Fruit fly (Drosophila melanogaster) whole organism, embryonic: Measurements from ENCODE around the gene CG14613.

ENCODE experiments used
- ATbp ChIP-seq: fragments of 200-800 bp; sonication (Bioruptor generic); optimal IDR thresholded peaks from 2 replicates; lab custom pipeline; 2017; ENCODE audit warnings: missing biosample characterization, mild to moderate bottlenecking, missing genetic modification characterization, missing genetic modification reagents
- Abd-B ChIP-seq: fragments of 200-800 bp; sonication (Bioruptor generic); optimal IDR thresholded peaks from 2 replicates; lab custom pipeline; 2018; ENCODE audit warnings: missing biosample characterization, mild to moderate bottlenecking, missing genetic modification characterization, moderate library complexity
- CG10543 ChIP-seq: fragments of 200-800 bp; sonication (Bioruptor generic); optimal IDR thresholded peaks from 3 replicates; lab custom pipeline; 2017; ENCODE audit warnings: missing biosample characterization, mild to moderate bottlenecking, missing genetic modification characterization, moderate library complexity
- CG13775 ChIP-seq: fragments of 200-800 bp; sonication (Bioruptor generic); optimal IDR thresholded peaks from 3 replicates; lab custom pipeline; 2017; ENCODE audit warnings: missing biosample characterization, mild to moderate bottlenecking, missing genetic modification characterization
- CG15011 ChIP-seq: fragments of 200-800 bp; sonication (Bioruptor generic); optimal IDR thresholded peaks from 3 replicates; lab custom pipeline; 2018; ENCODE audit warnings: missing biosample characterization, mild to moderate bottlenecking, missing genetic modification characterization
- CG15479 ChIP-seq: fragments of 200-800 bp; sonication (Bioruptor generic); optimal IDR thresholded peaks from 3 replicates; lab custom pipeline; 2019; ENCODE audit warnings: missing biosample characterization, mild to moderate bottlenecking, missing genetic modification characterization, moderate library complexity
- CG1602 ChIP-seq: fragments of 200-800 bp; sonication (Bioruptor generic); optimal IDR thresholded peaks from 3 replicates; lab custom pipeline; 2016; ENCODE audit warnings: missing biosample characterization, missing genetic modification characterization
- CG2875 ChIP-seq: fragments of 200-800 bp; sonication (Bioruptor generic); optimal IDR thresholded peaks from 2 replicates; lab custom pipeline; 2017; ENCODE audit warnings: missing biosample characterization, mild to moderate bottlenecking, missing genetic modification characterization, missing genetic modification reagents
- CG2889 ChIP-seq: fragments of 200-800 bp; sonication (Bioruptor generic); IDR thresholded peaks from 3 replicates; pipeline ENCODE4 v1.3.6; 2022; ENCODE audit warnings: missing biosample characterization, missing genetic modification characterization
- CG32772 ChIP-seq: fragments of 200-800 bp; sonication (Bioruptor generic); IDR thresholded peaks from 2 replicates; pipeline ENCODE4 v1.3.6; 2022; ENCODE audit warnings: missing biosample characterization, missing genetic modification characterization
- CG34224 ChIP-seq: fragments of 200-800 bp; sonication (Bioruptor generic); IDR thresholded peaks from 3 replicates; pipeline ENCODE4 v1.3.6; 2022; ENCODE audit warnings: missing biosample characterization, missing genetic modification characterization; ENCODE audit not compliant: partially characterized antibody
- CG4424 ChIP-seq: fragments of 200-800 bp; sonication (Bioruptor generic); optimal IDR thresholded peaks from 3 replicates; lab custom pipeline; 2016; ENCODE audit warnings: missing biosample characterization, missing genetic modification characterization
- CG6254 ChIP-seq: fragments of 200-800 bp; sonication (Bioruptor generic); optimal IDR thresholded peaks from 3 replicates; lab custom pipeline; 2017; ENCODE audit warnings: mild to moderate bottlenecking, missing biosample characterization, missing genetic modification reagents, missing genetic modification characterization
- CG6272 ChIP-seq: fragments of 200-800 bp; sonication (Bioruptor generic); IDR thresholded peaks from 2 replicates; pipeline ENCODE4 v1.3.6; 2022; ENCODE audit warnings: missing biosample characterization, missing genetic modification characterization
- CG6689 ChIP-seq: fragments of 200-800 bp; sonication (Bioruptor generic); IDR thresholded peaks from 2 replicates; pipeline ENCODE4 v1.3.6; 2022; ENCODE audit warnings: missing biosample characterization, missing genetic modification characterization
- CG8290 ChIP-seq, 3 experiments: fragments of 200-800 bp; sonication (Bioruptor generic); optimal IDR thresholded peaks; 2 replicates each; lab custom pipeline; 2016 to 2019; ENCODE audit warnings: missing biosample characterization in 3 of 3, missing genetic modification characterization in 3 of 3, mild to moderate bottlenecking in 2 of 3, moderate library complexity in 1 of 3
- Dfd ChIP-seq, 2 experiments: fragments of >200 bp; optimal IDR thresholded peaks; 2 replicates each; lab custom pipeline; 2017; ENCODE audit warnings: missing biosample characterization in 2 of 2, missing genetic modification characterization in 2 of 2
- Hsf ChIP-seq: fragments of 200-800 bp; sonication (Bioruptor generic); optimal IDR thresholded peaks from 3 replicates; lab custom pipeline; 2016; ENCODE audit warnings: missing biosample characterization, missing genetic modification characterization
- Meics ChIP-seq: fragments of 200-800 bp; sonication (Bioruptor generic); optimal IDR thresholded peaks from 2 replicates; lab custom pipeline; 2017; ENCODE audit warnings: missing biosample characterization, mild to moderate bottlenecking, missing genetic modification characterization
- Nf-YC ChIP-seq: fragments of 200-800 bp; optimal IDR thresholded peaks from 3 replicates; lab custom pipeline; 2019; ENCODE audit warnings: missing biosample characterization, mild to moderate bottlenecking, missing genetic modification characterization, moderate library complexity
- NfI ChIP-seq: fragments of 200-800 bp; sonication (Bioruptor generic); optimal IDR thresholded peaks from 3 replicates; lab custom pipeline; 2018; ENCODE audit warnings: missing biosample characterization, mild to moderate bottlenecking, missing genetic modification characterization, moderate library complexity
- bsh ChIP-seq, 2 experiments: fragments of 200-800 bp; sonication (Bioruptor generic); optimal IDR thresholded peaks; 2 replicates each; lab custom pipeline; 2017 to 2018; ENCODE audit warnings: mild to moderate bottlenecking in 2 of 2, missing biosample characterization in 2 of 2, missing genetic modification characterization in 2 of 2, moderate library complexity in 1 of 2
- cg ChIP-seq: fragments of 200-800 bp; sonication (Bioruptor generic); optimal IDR thresholded peaks from 3 replicates; lab custom pipeline; 2019; ENCODE audit warnings: missing biosample characterization, mild to moderate bottlenecking, missing genetic modification characterization, moderate library complexity
- disco-r ChIP-seq: fragments of 200-800 bp; sonication (Bioruptor generic); optimal IDR thresholded peaks from 2 replicates; lab custom pipeline; 2016; ENCODE audit warnings: missing biosample characterization, missing genetic modification characterization
- eyg ChIP-seq: fragments of 200-800 bp; sonication (Bioruptor generic); optimal IDR thresholded peaks from 3 replicates; lab custom pipeline; 2016; ENCODE audit warnings: missing biosample characterization, missing genetic modification characterization
- fd102C ChIP-seq: fragments of 200-800 bp; sonication (Bioruptor generic); optimal IDR thresholded peaks from 2 replicates; lab custom pipeline; 2018; ENCODE audit warnings: missing biosample characterization, mild to moderate bottlenecking, missing genetic modification characterization, moderate library complexity
- fd3F ChIP-seq: fragments of 200-800 bp; sonication (Bioruptor generic); optimal IDR thresholded peaks from 2 replicates; lab custom pipeline; 2018; ENCODE audit warnings: missing biosample characterization, mild to moderate bottlenecking, missing genetic modification characterization, moderate library complexity
- fd96Cb ChIP-seq: fragments of 200-800 bp; sonication (Bioruptor generic); optimal IDR thresholded peaks from 2 replicates; lab custom pipeline; 2018; ENCODE audit warnings: missing biosample characterization, mild to moderate bottlenecking, missing genetic modification characterization, moderate library complexity
- gcm2 ChIP-seq: fragments of 200-800 bp; sonication (Bioruptor generic); optimal IDR thresholded peaks from 2 replicates; lab custom pipeline; 2016; ENCODE audit warnings: missing biosample characterization, missing genetic modification characterization
- grn ChIP-seq: fragments of 200-800 bp; sonication (Bioruptor generic); optimal IDR thresholded peaks from 3 replicates; lab custom pipeline; 2017; ENCODE audit warnings: missing biosample characterization, missing genetic modification characterization
- gsb ChIP-seq: fragments of 200-800 bp; sonication (Bioruptor generic); IDR thresholded peaks from 2 replicates; pipeline ENCODE4 v1.3.6; 2022; ENCODE audit warnings: missing biosample characterization, missing genetic modification characterization
- ham ChIP-seq: fragments of 200-800 bp; sonication (Bioruptor generic); IDR thresholded peaks from 2 replicates; pipeline ENCODE4 v1.3.6; 2022; ENCODE audit warnings: missing biosample characterization, missing genetic modification characterization
- hb ChIP-seq: fragments of 200-800 bp; sonication (Bioruptor generic); IDR thresholded peaks from 3 replicates; pipeline ENCODE4 v1.3.6; 2022; ENCODE audit warnings: missing biosample characterization, missing genetic modification characterization; ENCODE audit not compliant: partially characterized antibody
- ken ChIP-seq: fragments of 200-800 bp; sonication (Bioruptor generic); IDR thresholded peaks from 3 replicates; pipeline ENCODE4 v1.3.6; 2022; ENCODE audit warnings: missing biosample characterization, missing genetic modification characterization
- klu ChIP-seq: fragments of 200-800 bp; sonication (Bioruptor generic); IDR thresholded peaks from 2 replicates; pipeline ENCODE4 v1.3.6; 2022; ENCODE audit warnings: missing biosample characterization, missing genetic modification characterization
- kni ChIP-seq: fragments of 200-800 bp; sonication (Bioruptor generic); optimal IDR thresholded peaks from 3 replicates; lab custom pipeline; 2017; ENCODE audit warnings: mild to moderate bottlenecking, missing biosample characterization, missing genetic modification reagents, missing genetic modification characterization
- lbe ChIP-seq: fragments of 200-800 bp; sonication (Bioruptor generic); optimal IDR thresholded peaks from 2 replicates; lab custom pipeline; 2016; ENCODE audit warnings: missing biosample characterization, mild to moderate bottlenecking, missing genetic modification characterization
- lov ChIP-seq, 2 experiments: fragments of 200-800 bp in 1 of 2; fragments of >200 bp in 1 of 2; sonication (Bioruptor generic) in 1 of 2; IDR thresholded peaks in 1 of 2; optimal IDR thresholded peaks in 1 of 2; 2 replicates in 1 of 2; 3 replicates in 1 of 2; pipeline versions ENCODE4 v1.3.6 to Lab custom; 2017 to 2022; ENCODE audit warnings: missing biosample characterization in 1 of 2, missing genetic modification characterization in 1 of 2
- luna ChIP-seq: fragments of 200-800 bp; sonication (Bioruptor generic); optimal IDR thresholded peaks from 2 replicates; lab custom pipeline; 2016; ENCODE audit warnings: missing biosample characterization, missing genetic modification characterization
- phol ChIP-seq: fragments of 200-800 bp; sonication (Bioruptor generic); optimal IDR thresholded peaks from 3 replicates; lab custom pipeline; 2018; ENCODE audit warnings: missing biosample characterization, mild to moderate bottlenecking, missing genetic modification characterization, moderate library complexity
- psq ChIP-seq: fragments of 200-800 bp; sonication (Bioruptor generic); optimal IDR thresholded peaks from 2 replicates; lab custom pipeline; 2017; ENCODE audit warnings: missing biosample characterization, missing genetic modification characterization
- salm ChIP-seq: fragments of 200-800 bp; sonication (Bioruptor generic); optimal IDR thresholded peaks from 2 replicates; lab custom pipeline; 2018; ENCODE audit warnings: missing biosample characterization, mild to moderate bottlenecking, missing genetic modification characterization
- scrt ChIP-seq: fragments of 200-800 bp; sonication (Bioruptor generic); optimal IDR thresholded peaks from 2 replicates; lab custom pipeline; 2018; ENCODE audit warnings: missing biosample characterization, mild to moderate bottlenecking, missing genetic modification characterization, moderate library complexity
- tgo ChIP-seq: fragments of 200-800 bp; sonication (Bioruptor generic); IDR thresholded peaks from 3 replicates; pipeline ENCODE4 v1.3.6; 2022; ENCODE audit warnings: missing biosample characterization, missing genetic modification characterization
- tna ChIP-seq: fragments of 200-800 bp; sonication (Bioruptor generic); IDR thresholded peaks from 2 replicates; pipeline ENCODE4 v1.3.6; 2022; ENCODE audit warnings: missing biosample characterization, missing genetic modification characterization; ENCODE audit not compliant: partially characterized antibody
- trem ChIP-seq: fragments of 200-800 bp; optimal IDR thresholded peaks from 3 replicates; lab custom pipeline; 2019; ENCODE audit warnings: missing biosample characterization, mild to moderate bottlenecking, missing genetic modification characterization, moderate library complexity
- tup ChIP-seq: fragments of 200-800 bp; sonication (Bioruptor generic); optimal IDR thresholded peaks from 2 replicates; lab custom pipeline; 2016; ENCODE audit warnings: missing biosample characterization, mild to moderate bottlenecking, missing genetic modification characterization, moderate library complexity
- wek ChIP-seq: fragments of 200-800 bp; sonication (Bioruptor generic); optimal IDR thresholded peaks from 3 replicates; lab custom pipeline; 2018; ENCODE audit warnings: missing biosample characterization, mild to moderate bottlenecking, missing genetic modification characterization, moderate library complexity
- wor ChIP-seq: fragments of 200-800 bp; sonication (Bioruptor generic); IDR thresholded peaks from 2 replicates; pipeline ENCODE4 v1.3.6; 2022; ENCODE audit warnings: missing biosample characterization, missing genetic modification characterization

Gene CG14613

DNA sequence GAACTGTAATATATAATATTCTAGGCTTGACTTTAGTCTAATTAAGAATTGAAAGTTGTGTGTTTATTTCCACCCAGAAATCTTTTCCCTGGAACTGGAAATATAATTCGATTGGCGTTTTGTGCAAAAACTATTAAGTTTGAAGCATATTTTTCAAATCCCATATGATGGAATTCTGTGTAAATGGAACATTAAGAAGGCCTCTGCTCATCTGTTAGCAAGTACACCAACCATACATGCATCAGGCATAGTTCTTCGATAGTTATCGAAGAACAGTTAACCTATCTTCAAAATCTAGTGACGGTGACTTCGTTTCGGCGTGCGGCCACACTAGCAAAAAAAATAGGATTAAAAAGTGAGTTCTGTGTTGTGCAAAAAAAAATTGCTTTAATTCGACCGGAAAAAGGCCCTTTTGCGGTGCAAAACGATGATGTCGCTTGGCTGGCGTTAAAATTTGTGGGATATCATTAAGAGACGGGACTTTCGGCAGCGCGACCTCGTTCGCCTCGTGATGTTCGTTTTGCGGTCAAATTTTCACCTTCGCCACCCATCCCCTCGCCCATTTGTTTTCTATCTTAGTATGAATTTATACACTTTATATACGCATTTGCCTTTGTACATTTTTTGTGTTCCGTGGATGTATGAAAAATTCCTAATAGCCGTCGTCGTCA, 16.2 kb downstream of the CG14613 start, which contains the start of gene Usp2 (continued):
- TF ChIP-seq hb (GFP tag; lab: Robert Waterston, UW) (peak; percentile 63), CG6272 (GFP tag; lab: Robert Waterston, UW) (no peak), CG8290 (GFP tag; optimal IDR thresholded peaks at IDR 0.05; lab: Kevin White, UChicago) (peak; percentile 8), CG8290 (tag; optimal IDR thresholded peaks at IDR 0.05; lab: Kevin White, UChicago) (peak in 1 of 2 experiments; percentile 34), CG1602 (GFP tag; lab: Kevin White, UChicago) (no peak), wek (no peak), disco-r (GFP tag; lab: Kevin White, UChicago) (no peak), tup (no peak), fd96Cb (tag; lab: Kevin White, UChicago) (no peak), cg (no peak), Nf-YC (tag; lab: Kevin White, UChicago) (no peak), grn (GFP tag; lab: Kevin White, UChicago) (no peak), CG15479 (no peak), lbe (no peak), tgo (GFP tag; lab: Robert Waterston, UW) (no peak), luna (GFP tag; lab: Kevin White, UChicago) (no peak), CG32772 (GFP tag; lab: Robert Waterston, UW) (0 out of 2 replicates have a peak, but pooled peaks have one; percentile 19), Abd-B (no peak), phol (peak; percentile 48), Hsf (GFP tag; lab: Kevin White, UChicago) (no peak), psq (GFP tag; lab: Kevin White, UChicago) (no peak), ATbp (GFP tag; lab: Kevin White, UChicago) (no peak), CG2875 (GFP tag; lab: Kevin White, UChicago) (no peak), trem (tag; lab: Kevin White, UChicago) (peak; percentile 51), CG10543 (GFP tag; lab: Kevin White, UChicago) (no peak), ken (GFP tag; lab: Robert Waterston, UW) (no peak), kni (GFP tag; lab: Kevin White, UChicago) (no peak), klu (no peak), CG34224 (no peak), fd3F (no peak), CG15011 (GFP tag; lab: Kevin White, UChicago) (no peak), eyg (GFP tag; lab: Kevin White, UChicago) (no peak), bsh (GFP tag; optimal IDR thresholded peaks at IDR 0.05; lab: Kevin White, UChicago) (no peak), CG6689 (GFP tag; lab: Robert Waterston, UW) (no peak), wor (GFP tag; lab: Robert Waterston, UW) (no peak), fd102C (GFP tag; lab: Kevin White, UChicago) (no peak), CG2889 (GFP tag; lab: Robert Waterston, UW) (no peak), lov (optimal IDR thresholded peaks at IDR 0.05; lab: Kevin White, UChicago) (no peak), lov (GFP tag; IDR thresholded peaks at IDR 0.05; lab: Robert Waterston, UW) (no peak), CG13775 (GFP tag; lab: Kevin White, UChicago) (no peak), scrt (GFP tag; lab: Kevin White, UChicago) (no peak), tna (no peak), Meics (no peak), gsb (GFP tag; lab: Robert Waterston, UW) (no peak), gcm2 (GFP tag; lab: Kevin White, UChicago) (no peak), NfI (no peak), salm (no peak), CG4424 (GFP tag; lab: Kevin White, UChicago) (no peak), Dfd (GFP tag; optimal IDR thresholded peaks at IDR 0.05; lab: Kevin White, UChicago) (no peak), CG6254 (no peak), ham (no peak)
